Worm (Caenorhabditis elegans) whole organism, late embryonic: ENCODE data around the gene Y47D7A.6.

ENCODE experiments used
- C08G9.2 ChIP-seq: sonication (generic microtip); optimal IDR thresholded peaks from 2 replicates; lab custom pipeline; 2016; ENCODE audit warnings: mild to moderate bottlenecking, missing genetic modification characterization, moderate library complexity, missing compliant biosample characterization
- ama-1 ChIP-seq: fragments of 150-350 bp; optimal IDR thresholded peaks from 2 replicates; lab custom pipeline; 2014
- ceh-14 ChIP-seq: sonication (generic microtip); optimal IDR thresholded peaks from 2 replicates; lab custom pipeline; 2016; ENCODE audit warnings: missing genotype, missing genetic modification characterization, missing compliant biosample characterization
- ceh-9 ChIP-seq: sonication (generic microtip); optimal IDR thresholded peaks from 2 replicates; lab custom pipeline; 2016; ENCODE audit warnings: mild to moderate bottlenecking, missing genetic modification characterization, inconsistent platforms, missing compliant biosample characterization
- dmd-4 ChIP-seq: sonication (generic microtip); optimal IDR thresholded peaks from 2 replicates; lab custom pipeline; 2016; ENCODE audit warnings: borderline replicate concordance, missing genetic modification characterization, missing compliant biosample characterization
- eyg-1 ChIP-seq: sonication (generic microtip); optimal IDR thresholded peaks from 2 replicates; lab custom pipeline; 2016; ENCODE audit warnings: missing genotype, missing genetic modification characterization, missing compliant biosample characterization
- hlh-8 ChIP-seq: sonication (generic microtip); optimal IDR thresholded peaks from 2 replicates; lab custom pipeline; 2016; ENCODE audit warnings: missing genotype, missing genetic modification characterization, missing compliant biosample characterization
- pax-1 ChIP-seq: fragments of 150-350 bp; optimal IDR thresholded peaks from 2 replicates; lab custom pipeline; 2014; ENCODE audit warnings: missing biosample characterization, missing genetic modification characterization
- syd-9 ChIP-seq: sonication (generic microtip); optimal IDR thresholded peaks from 2 replicates; lab custom pipeline; 2016; ENCODE audit warnings: mild to moderate bottlenecking, missing genetic modification characterization, moderate library complexity, missing compliant biosample characterization
- ttx-3 ChIP-seq: sonication (generic microtip); optimal IDR thresholded peaks from 2 replicates; lab custom pipeline; 2016; ENCODE audit warnings: missing genetic modification reagents, missing genetic modification characterization, missing compliant biosample characterization

DNA sequence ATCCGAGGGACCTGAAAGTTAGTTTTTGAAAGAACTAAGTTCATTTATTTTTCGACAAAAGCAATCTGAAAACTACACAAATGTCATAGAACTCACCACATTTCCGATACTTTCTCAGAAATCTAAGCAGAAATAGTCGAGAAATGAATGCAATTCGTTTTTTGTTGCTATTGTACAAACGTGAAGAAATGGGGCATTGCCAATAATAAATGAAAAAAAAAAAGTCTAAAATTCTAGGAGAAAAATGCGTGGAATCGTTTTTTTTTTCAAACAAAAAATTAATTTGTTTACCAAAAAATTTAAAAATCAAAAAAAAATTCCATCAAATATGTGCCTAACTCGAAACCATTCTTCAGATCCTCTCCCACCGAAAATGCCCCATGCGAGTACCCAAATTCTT is 6.3 kb downstream of the Y47D7A.6 start, which contains the start of gene Y47D7A.17:
- TF ChIP-seq syd-9 (tag; lab: Kevin White, UChicago) (no peak), C08G9.2 (tag; lab: Kevin White, UChicago) (no peak), ama-1 (lab: Kevin White, UChicago) (no peak), ceh-14 (no peak), pax-1 (tag; lab: Kevin White, UChicago) (no peak), ceh-9 (tag; lab: Kevin White, UChicago) (no peak), hlh-8 (no peak), eyg-1 (no peak), ttx-3 (tag; lab: Kevin White, UChicago) (no peak), dmd-4 (tag; lab: Kevin White, UChicago) (no peak)
